Worm (Caenorhabditis elegans) whole organism, young adult: ENCODE data around the gene fbxc-22.
A peak's percentile ranks its signal among the peaks of the same experiment; 100 is the strongest.
"Not testable (repeated sequence)": the region's sequence is repeated elsewhere in the genome, so short reads cannot be mapped to it uniquely, and the experiment has no call there.

Experiments
- D2030.7 ChIP-seq: fragments of 200-800 bp; sonication (Bioruptor generic); IDR thresholded peaks from 2 replicates; pipeline ENCODE4 v1.3.6; 2022; ENCODE audit warnings: missing genetic modification reagents, missing genetic modification characterization, missing compliant biosample characterization
- F33H1.4 ChIP-seq: fragments of 200-800 bp; sonication (Bioruptor generic); IDR thresholded peaks from 2 replicates; pipeline ENCODE4 v1.3.6; 2022; ENCODE audit warnings: missing genetic modification reagents, missing genetic modification characterization, missing compliant biosample characterization
- Y67H2A.10 ChIP-seq: fragments of 200-800 bp; sonication (Bioruptor generic); conservative IDR thresholded peaks from 2 replicates; pipeline ENCODE4 v1.3.6; 2022; ENCODE audit warnings: missing genetic modification reagents, missing genetic modification characterization, missing compliant biosample characterization
- Y95B8A.8 ChIP-seq: fragments of 200-800 bp; sonication (Bioruptor generic); IDR thresholded peaks from 2 replicates; pipeline ENCODE4 v1.3.6; 2022; ENCODE audit warnings: missing genetic modification reagents, missing genetic modification characterization, missing compliant biosample characterization
- aptf-2 ChIP-seq: fragments of 200-800 bp; sonication (Bioruptor generic); conservative IDR thresholded peaks from 2 replicates; pipeline ENCODE4 v1.3.6; 2022; ENCODE audit warnings: missing genetic modification reagents, missing genetic modification characterization, missing compliant biosample characterization
- attf-3 ChIP-seq: fragments of 200-800 bp; sonication (Bioruptor generic); conservative IDR thresholded peaks from 2 replicates; pipeline ENCODE4 v1.3.6; 2022; ENCODE audit warnings: missing genetic modification reagents, missing genetic modification characterization, missing compliant biosample characterization
- cebp-1 ChIP-seq, 2 experiments: fragments of 200-800 bp in 1 of 2; sonication (Bioruptor generic) in 1 of 2; sonication (generic microtip) in 1 of 2; IDR thresholded peaks in 1 of 2; optimal IDR thresholded peaks in 1 of 2; 2 replicates each; pipeline versions ENCODE4 v1.3.6 to Lab custom; 2017 to 2022; ENCODE audit warnings: missing compliant biosample characterization in 2 of 2, missing genetic modification characterization in 2 of 2, mild to moderate bottlenecking in 1 of 2, missing genetic modification reagents in 1 of 2, moderate library complexity in 1 of 2
- ceh-91 ChIP-seq: fragments of 200-800 bp; sonication (Bioruptor generic); IDR thresholded peaks from 2 replicates; pipeline ENCODE4 v1.3.6; 2022; ENCODE audit warnings: missing genetic modification reagents, missing genetic modification characterization, missing compliant biosample characterization
- dox-1 ChIP-seq: fragments of 200-800 bp; sonication (Bioruptor generic); IDR thresholded peaks from 2 replicates; pipeline ENCODE4 v1.3.6; 2022; ENCODE audit warnings: missing genetic modification reagents, missing genetic modification characterization, missing compliant biosample characterization
- efl-1 ChIP-seq: fragments of 150-350 bp; optimal IDR thresholded peaks from 2 replicates; lab custom pipeline; 2014; ENCODE audit warnings: missing biosample characterization, missing genetic modification reagents, missing genetic modification characterization
- egl-44 ChIP-seq: fragments of 200-800 bp; sonication (Bioruptor generic); IDR thresholded peaks from 2 replicates; pipeline ENCODE4 v1.3.6; 2022; ENCODE audit warnings: missing genetic modification reagents, missing genetic modification characterization, missing compliant biosample characterization
- hlh-12 ChIP-seq: sonication (generic microtip); optimal IDR thresholded peaks from 2 replicates; lab custom pipeline; 2016; ENCODE audit warnings: missing genetic modification characterization, missing compliant biosample characterization
- hmg-1.2 ChIP-seq: fragments of 200-800 bp; sonication (Bioruptor generic); IDR thresholded peaks from 2 replicates; pipeline ENCODE4 v1.3.6; 2022; ENCODE audit warnings: missing genetic modification reagents, missing genetic modification characterization, missing compliant biosample characterization
- hrde-1 ChIP-seq: sonication (generic microtip); optimal IDR thresholded peaks from 2 replicates; lab custom pipeline; 2016; ENCODE audit warnings: missing genetic modification characterization, mild to moderate bottlenecking, missing compliant biosample characterization, moderate library complexity, missing genotype, missing genetic modification reagents, borderline replicate concordance
- let-607 ChIP-seq, 2 experiments: fragments of 200-800 bp in 1 of 2; sonication (Bioruptor generic) in 1 of 2; sonication (generic microtip) in 1 of 2; optimal IDR thresholded peaks; 2 replicates each; lab custom pipeline; 2016 to 2018; ENCODE audit warnings: mild to moderate bottlenecking in 2 of 2, missing compliant biosample characterization in 2 of 2, missing genetic modification characterization in 2 of 2, moderate library complexity in 2 of 2, missing genotype in 1 of 2
- lsl-1 ChIP-seq: fragments of 200-800 bp; sonication (Bioruptor generic); optimal IDR thresholded peaks from 2 replicates; lab custom pipeline; 2018; ENCODE audit warnings: mild to moderate bottlenecking, missing genetic modification characterization, moderate library complexity, missing compliant biosample characterization
- madf-6 ChIP-seq: fragments of 200-800 bp; sonication (Bioruptor generic); IDR thresholded peaks from 2 replicates; pipeline ENCODE4 v1.3.6; 2022; ENCODE audit warnings: missing genetic modification reagents, missing genetic modification characterization, missing compliant biosample characterization
- madf-8 ChIP-seq: fragments of 200-800 bp; sonication (Bioruptor generic); conservative IDR thresholded peaks from 2 replicates; pipeline ENCODE4 v1.3.6; 2022; ENCODE audit warnings: missing genetic modification reagents, missing genetic modification characterization, missing compliant biosample characterization
- mcd-1 ChIP-seq: fragments of 200-800 bp; sonication (Bioruptor generic); IDR thresholded peaks from 2 replicates; pipeline ENCODE4 v1.3.6; 2022; ENCODE audit warnings: missing genetic modification reagents, missing genetic modification characterization, missing compliant biosample characterization
- nhr-179 ChIP-seq: sonication (generic microtip); optimal IDR thresholded peaks from 2 replicates; lab custom pipeline; 2016; ENCODE audit warnings: mild to moderate bottlenecking, missing genetic modification characterization, missing compliant biosample characterization
- nhr-80 ChIP-seq: sonication (generic microtip); optimal IDR thresholded peaks from 2 replicates; lab custom pipeline; 2016; ENCODE audit warnings: missing genetic modification characterization, missing compliant biosample characterization
- pha-4 ChIP-seq: fragments of 150-350 bp; sonication (generic microtip); optimal IDR thresholded peaks from 2 replicates; lab custom pipeline; 2014; ENCODE audit warnings: missing biosample characterization, missing genetic modification reagents, missing genetic modification characterization
- rcor-1 ChIP-seq: fragments of 200-800 bp; sonication (Bioruptor generic); IDR thresholded peaks from 2 replicates; pipeline ENCODE4 v1.3.6; 2022; ENCODE audit warnings: missing genetic modification reagents, missing genetic modification characterization, missing compliant biosample characterization
- rec-8 ChIP-seq, 2 experiments: sonication (generic microtip); optimal IDR thresholded peaks; 2 replicates each; lab custom pipeline; 2016; ENCODE audit warnings: mild to moderate bottlenecking in 2 of 2, missing genetic modification characterization in 2 of 2, missing genetic modification reagents in 2 of 2, missing genotype in 2 of 2, missing biosample characterization in 1 of 2, missing compliant biosample characterization in 1 of 2, moderate library complexity in 1 of 2
- sea-2 ChIP-seq: fragments of 200-800 bp; sonication (Bioruptor generic); IDR thresholded peaks from 2 replicates; pipeline ENCODE4 v1.3.6; 2022; ENCODE audit warnings: missing genetic modification characterization, missing compliant biosample characterization
- snpc-1.3 ChIP-seq: sonication (generic microtip); optimal IDR thresholded peaks from 2 replicates; lab custom pipeline; 2017; ENCODE audit warnings: missing genetic modification characterization, mild to moderate bottlenecking, missing compliant biosample characterization, antibody characterized with exemption, moderate library complexity, missing genotype, missing genetic modification reagents; ENCODE audit not compliant: insufficient read depth
- zfh-2 ChIP-seq: fragments of 200-800 bp; sonication (Bioruptor generic); conservative IDR thresholded peaks from 2 replicates; pipeline ENCODE4 v1.3.6; 2022; ENCODE audit warnings: missing genetic modification reagents, missing genetic modification characterization, missing compliant biosample characterization
- zim-3 ChIP-seq: sonication (generic microtip); optimal IDR thresholded peaks from 2 replicates; lab custom pipeline; 2017; ENCODE audit warnings: mild to moderate bottlenecking, missing genetic modification characterization, moderate library complexity, missing compliant biosample characterization

fbxc-22 gene

ce11 chrII:1662881-1663280, 28.0 kb downstream of the fbxc-22 start, which contains the start of gene ZC204.14:
ZC204.14 (minus strand) TSS chrII:1662949.
- no peak for TF ChIP-seq hlh-12 (tag; lab: Kevin White, UChicago)
- TF ChIP-seq hmg-1.2 (GFP tag; lab: Robert Waterston, UW), result peak; percentile 77

DNA sequence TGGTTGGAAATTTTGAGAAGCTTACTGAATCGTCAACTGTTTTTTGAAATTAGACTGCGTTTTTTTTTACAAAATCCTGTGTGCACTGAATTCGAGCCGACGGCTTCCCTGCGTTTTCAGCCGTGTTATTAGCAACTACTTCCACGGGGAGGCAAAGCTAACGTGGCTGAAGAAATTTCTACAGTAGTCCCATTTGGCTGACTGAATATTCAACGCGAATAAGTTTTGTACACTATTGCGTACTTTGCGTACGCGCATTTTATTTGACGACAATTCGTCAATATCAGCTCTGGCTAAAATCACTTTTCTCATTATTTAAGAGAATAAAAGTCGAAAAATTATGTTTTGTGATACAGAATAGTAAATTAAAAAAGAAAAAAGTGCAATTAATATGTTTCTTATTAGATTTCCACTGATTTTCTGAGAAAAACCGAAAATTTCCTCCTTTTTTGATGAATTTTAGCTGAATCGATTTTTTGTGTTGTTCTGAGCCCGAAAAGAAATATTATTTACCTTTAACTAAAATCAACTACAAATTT, 29.5 kb downstream of the fbxc-22 start:
- TF ChIP-seq F33H1.4 (GFP tag; lab: Robert Waterston, UW), result peak; percentile 30; the same call in 1 of the 2 replicates
- peak; percentile 91 for TF ChIP-seq hmg-1.2 (GFP tag; lab: Robert Waterston, UW)
- peak; percentile 44; the same call in 1 of the 2 replicates for TF ChIP-seq attf-3 (GFP tag; lab: Robert Waterston, UW)
- TF ChIP-seq ceh-91, result peak; percentile 62
- TF ChIP-seq madf-8 (GFP tag; lab: Robert Waterston, UW), result peak; percentile 53
- peak; percentile 85 for TF ChIP-seq dox-1
- peak; percentile 63 for TF ChIP-seq D2030.7 (GFP tag; lab: Robert Waterston, UW)
- peak; percentile 80 for TF ChIP-seq mcd-1 (GFP tag; lab: Robert Waterston, UW)
- peak; percentile 56 for TF ChIP-seq madf-6
- TF ChIP-seq aptf-2 (GFP tag; lab: Robert Waterston, UW), result 0 out of 2 replicates have a peak, but pooled peaks have one; percentile 58
- TF ChIP-seq let-607 (tag; optimal IDR thresholded peaks at IDR 0.05; lab: Kevin White, UChicago), result peak in 1 of 2 experiments; percentile 28
- TF ChIP-seq lsl-1 (GFP tag; lab: Kevin White, UChicago), result peak; percentile 22
- TF ChIP-seq rcor-1 (GFP tag; lab: Robert Waterston, UW), result peak; percentile 63; the same call in 1 of the 2 replicates
- 0 out of 2 replicates have a peak, but pooled peaks have one; percentile 53 for TF ChIP-seq Y95B8A.8 (GFP tag; lab: Robert Waterston, UW)

DNA sequence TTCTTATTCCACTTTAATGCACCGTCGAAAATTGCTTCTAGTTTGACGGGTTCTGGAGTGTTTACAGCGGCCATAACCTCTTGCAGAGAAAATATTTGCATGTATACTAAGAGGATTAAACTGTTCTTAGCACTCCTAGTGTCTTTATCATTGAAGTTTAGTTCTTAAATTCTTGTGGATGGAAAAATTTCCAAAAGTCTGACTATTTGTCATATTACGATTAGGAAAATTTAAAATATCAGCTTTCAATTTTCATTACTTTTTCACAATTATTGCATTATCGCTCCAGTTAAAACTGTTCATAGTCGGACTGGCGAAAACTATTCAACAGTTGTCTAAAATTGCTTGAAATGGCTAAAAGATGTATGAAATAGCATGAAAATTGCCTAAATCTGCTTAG, 30.0 kb downstream of the fbxc-22 start, which contains the start of gene ZC204.13:
Gene ZC204.13, minus strand, starts transcription at position 101 of the 400 bp plus-strand sequence.
- TF ChIP-seq egl-44 (GFP tag; lab: Robert Waterston, UW); madf-6; hrde-1 (tag; lab: Kevin White, UChicago): not testable (repeated sequence)

ce11 chrII:1659729-1660128, 31.2 kb downstream of the fbxc-22 start:
- TF ChIP-seq nhr-80 (tag; lab: Kevin White, UChicago), result peak; percentile 75
- TF ChIP-seq dox-1, result peak; percentile 67; the same call in 1 of the 2 replicates

- TF ChIP-seq Y95B8A.8 (GFP tag; lab: Robert Waterston, UW) (no peak), pha-4 (no peak), zfh-2 (no peak), zim-3 (tag; lab: Kevin White, UChicago) (no peak), Y67H2A.10 (GFP tag; lab: Robert Waterston, UW) (no peak), madf-6 (no peak), nhr-179 (tag; lab: Kevin White, UChicago) (no peak), sea-2 (GFP tag; lab: Robert Waterston, UW) (no peak), efl-1 (GFP tag; lab: Kevin White, UChicago) (no peak), rec-8 (tag; optimal IDR thresholded peaks at IDR 0.05; lab: Kevin White, UChicago) (no peak), cebp-1 (GFP tag; IDR thresholded peaks at IDR 0.05; lab: Robert Waterston, UW) (no peak), cebp-1 (tag; optimal IDR thresholded peaks at IDR 0.05; lab: Kevin White, UChicago) (no peak), snpc-1.3 (tag; lab: Kevin White, UChicago) (no peak)
Measured at ce11 chrII:1657202-1657601, 33.7 kb downstream of the fbxc-22 start, which contains the start of gene ZC204.12. ZC204.12 (minus strand) TSS chrII:1657302.
